Worm (Caenorhabditis elegans) whole organism, mixed stage, embryonic: ENCODE results near the gene nhr-27.

Source experiments
- blmp-1 ChIP-seq: fragments of 150-350 bp; optimal IDR thresholded peaks from 2 replicates; lab custom pipeline; 2014; ENCODE audit warnings: missing biosample characterization, missing genetic modification characterization
- cnd-1 ChIP-seq: fragments of 200-800 bp; sonication (Bioruptor generic); optimal IDR thresholded peaks from 2 replicates; lab custom pipeline; 2018; ENCODE audit warnings: mild to moderate bottlenecking, missing genetic modification characterization, missing compliant biosample characterization
- elt-3 ChIP-seq: fragments of 150-350 bp; optimal IDR thresholded peaks from 2 replicates; lab custom pipeline; 2014; ENCODE audit warnings: missing biosample characterization, missing genetic modification characterization
- flh-1 ChIP-seq: fragments of 200-800 bp; sonication (Bioruptor generic); optimal IDR thresholded peaks from 2 replicates; lab custom pipeline; 2018; ENCODE audit warnings: mild to moderate bottlenecking, missing genetic modification characterization, moderate library complexity, missing compliant biosample characterization
- lsy-2 ChIP-seq: fragments of 150-350 bp; optimal IDR thresholded peaks from 2 replicates; lab custom pipeline; 2014; ENCODE audit warnings: missing biosample characterization, missing genetic modification characterization
- nhr-12 ChIP-seq: fragments of 150-350 bp; optimal IDR thresholded peaks from 2 replicates; lab custom pipeline; 2014; ENCODE audit warnings: missing biosample characterization, missing genetic modification characterization
- unc-62 ChIP-seq: fragments of 150-350 bp; optimal IDR thresholded peaks from 2 replicates; lab custom pipeline; 2014; ENCODE audit warnings: missing biosample characterization, missing genetic modification reagents, missing genetic modification characterization

DNA sequence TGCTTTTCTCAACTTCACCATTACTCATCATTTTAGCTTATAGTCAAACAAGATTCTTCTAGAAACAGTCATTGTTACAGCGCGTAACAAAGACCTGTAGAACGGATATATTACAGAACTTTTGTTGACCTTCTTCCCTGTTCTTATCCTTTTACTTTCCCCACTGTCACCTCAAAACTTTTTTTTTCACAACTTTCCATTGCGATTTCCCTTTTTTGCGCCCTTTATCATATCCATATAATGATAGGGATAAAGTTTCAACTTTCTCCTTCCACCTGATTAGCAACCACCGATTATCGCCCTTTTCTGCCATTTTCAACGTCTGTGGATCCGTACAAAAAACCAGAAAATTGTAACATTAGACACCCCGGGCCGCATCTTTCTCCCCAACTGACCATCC, 131.0 kb downstream of the nhr-27 start:
- TF ChIP-seq unc-62 (GFP tag; lab: Kevin White, UChicago) (no peak), flh-1 (no peak), cnd-1 (no peak), nhr-12 (no peak), lsy-2 (tag; lab: Kevin White, UChicago) (no peak), blmp-1 (tag; lab: Kevin White, UChicago) (no peak), elt-3 (tag; lab: Kevin White, UChicago) (no peak)
